Fruit fly (Drosophila melanogaster): ENCODE measurements around the gene Doc2.

- TF ChIP-seq salr (GFP tag; optimal IDR thresholded peaks at IDR 0.05): no peak
- peak; percentile 65 for TF ChIP-seq Lpt (GFP tag; optimal IDR thresholded peaks at IDR 0.05)
- TF ChIP-seq ss (GFP tag; optimal IDR thresholded peaks at IDR 0.05): peak in 1 of 2 experiments; percentile 24
- no peak for TF ChIP-seq Hr38 (GFP tag; optimal IDR thresholded peaks at IDR 0.05)
- TF ChIP-seq CG6163 (GFP tag; IDR thresholded peaks at IDR 0.05): 0 out of 3 replicates have a peak, but pooled peaks have one; percentile 16
- TF ChIP-seq Blimp-1 (GFP tag; optimal IDR thresholded peaks at IDR 0.05): no peak
- peak; percentile 0 for TF ChIP-seq dsx (GFP tag; optimal IDR thresholded peaks at IDR 0.05; ENCODE audit: poor library complexity, severe bottlenecking)
These were observed 37.1 kb upstream of the Doc2 start for dm6 chr3L:9055870-9056807.

Measured in whole organism, prepupa.